Fruit fly (Drosophila melanogaster): ENCODE data around the gene CG32407.
A peak's percentile ranks its signal among the peaks of the same experiment; 100 is the strongest.

The CG32407 gene

DNA sequence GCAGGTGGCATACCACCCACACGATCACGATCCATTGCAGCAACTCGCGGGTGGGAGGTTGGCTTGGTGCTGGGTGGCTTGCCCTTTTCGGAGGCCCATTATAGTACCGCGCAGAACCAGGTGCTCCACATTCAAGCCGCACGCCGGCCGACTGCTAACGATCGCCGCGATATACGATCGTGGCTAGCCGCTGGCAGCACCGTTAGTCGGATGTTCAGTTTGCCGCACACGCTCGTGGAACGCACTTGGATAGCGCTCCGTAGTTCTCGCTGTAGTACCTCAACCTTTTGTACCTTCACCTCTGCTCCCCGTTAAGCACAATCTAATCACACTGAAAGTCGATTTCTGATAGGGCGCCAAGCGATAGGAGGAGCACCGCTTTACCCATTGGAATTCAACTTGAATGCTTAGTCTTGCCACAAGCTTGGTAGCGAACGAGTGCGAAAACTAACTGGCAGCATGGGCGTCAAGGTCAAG is 1.8 kb downstream of the CG32407 start, which contains the start of gene CG33523 (continued):
- TF ChIP-seq kay (GFP tag; optimal IDR thresholded peaks at IDR 0.05) (no peak), schlank (tag; optimal IDR thresholded peaks at IDR 0.05) (no peak), sens (GFP tag) (peak; percentile 58), D19A (tag; optimal IDR thresholded peaks at IDR 0.05) (no peak), ase (GFP tag; IDR thresholded peaks at IDR 0.05) (no peak), CG7271 (tag; optimal IDR thresholded peaks at IDR 0.05) (no peak), CG33213 (GFP tag; optimal IDR thresholded peaks at IDR 0.05) (no peak), exex (tag; optimal IDR thresholded peaks at IDR 0.05) (peak; percentile 76), lab (GFP tag; optimal IDR thresholded peaks at IDR 0.05) (peak; percentile 67), CG11723 (GFP tag; optimal IDR thresholded peaks at IDR 0.05) (no peak), chn (GFP tag; optimal IDR thresholded peaks at IDR 0.05) (no peak), Eip74EF (GFP tag; optimal IDR thresholded peaks at IDR 0.05) (no peak), Neu2 (GFP tag; optimal IDR thresholded peaks at IDR 0.05; ENCODE audit: borderline replicate concordance) (no peak), mirr (GFP tag; optimal IDR thresholded peaks at IDR 0.05) (peak; percentile 66), scrt (GFP tag; optimal IDR thresholded peaks at IDR 0.05) (no peak), nom (GFP tag; optimal IDR thresholded peaks at IDR 0.05) (no peak), Hr3 (GFP tag; optimal IDR thresholded peaks at IDR 0.05) (no peak), ci (GFP tag; IDR thresholded peaks at IDR 0.05) (peak; percentile 84), CG31224 (GFP tag; IDR thresholded peaks at IDR 0.05) (no peak), CG15601 (tag; optimal IDR thresholded peaks at IDR 0.05) (no peak), Myb (GFP tag; optimal IDR thresholded peaks at IDR 0.05) (no peak), sens-2 (GFP tag; IDR thresholded peaks at IDR 0.05) (no peak), corto (GFP tag; optimal IDR thresholded peaks at IDR 0.05) (no peak), CG1832 (GFP tag; optimal IDR thresholded peaks at IDR 0.05) (no peak), sima (GFP tag; optimal IDR thresholded peaks at IDR 0.05) (no peak), cwo (GFP tag; optimal IDR thresholded peaks at IDR 0.05) (peak; percentile 40), jing (GFP tag; optimal IDR thresholded peaks at IDR 0.05) (no peak), CG8290 (GFP tag; optimal IDR thresholded peaks at IDR 0.05) (no peak), CG8290 (tag; optimal IDR thresholded peaks at IDR 0.05) (peak in 1 of 2 experiments; percentile 53), CG8924 (tag; optimal IDR thresholded peaks at IDR 0.05) (no peak), CG2889 (GFP tag; IDR thresholded peaks at IDR 0.05) (no peak), Adf1 (GFP tag; IDR thresholded peaks at IDR 0.05) (peak; percentile 55; the same call in 1 of the 2 replicates), fd64A (GFP tag; optimal IDR thresholded peaks at IDR 0.05) (no peak), NFAT (GFP tag; IDR thresholded peaks at IDR 0.05) (no peak), ac (GFP tag; optimal IDR thresholded peaks at IDR 0.05) (no peak), pum (GFP tag; optimal IDR thresholded peaks at IDR 0.05) (no peak), YL-1 (GFP tag; optimal IDR thresholded peaks at IDR 0.05) (no peak), Hr39 (optimal IDR thresholded peaks at IDR 0.05) (no peak), ewg (GFP tag; optimal IDR thresholded peaks at IDR 0.05) (no peak), disco-r (GFP tag; optimal IDR thresholded peaks at IDR 0.05) (no peak), her (GFP tag; optimal IDR thresholded peaks at IDR 0.05) (no peak), CG32767 (GFP tag; IDR thresholded peaks at IDR 0.05) (no peak), ATbp (GFP tag; optimal IDR thresholded peaks at IDR 0.05) (no peak), Atf3 (GFP tag; optimal IDR thresholded peaks at IDR 0.05) (no peak), pfk (GFP tag; optimal IDR thresholded peaks at IDR 0.05) (no peak), CG10209 (GFP tag; optimal IDR thresholded peaks at IDR 0.05) (no peak), NfI (GFP tag; optimal IDR thresholded peaks at IDR 0.05) (no peak), nerfin-2 (GFP tag; IDR thresholded peaks at IDR 0.05; ENCODE audit: partially characterized antibody) (no peak), CG6683 (GFP tag; optimal IDR thresholded peaks at IDR 0.05) (no peak), CG3838 (GFP tag; optimal IDR thresholded peaks at IDR 0.05) (no peak), stwl (tag; optimal IDR thresholded peaks at IDR 0.05) (no peak), CG11398 (GFP tag; optimal IDR thresholded peaks at IDR 0.05) (no peak)

All from whole organism, embryonic.